Fruit fly (Drosophila melanogaster) whole organism, wandering third instar larva: ENCODE results near the gene Ugt37E1.

ENCODE experiments used
- Dfd ChIP-seq: fragments of >200 bp; optimal IDR thresholded peaks from 2 replicates; lab custom pipeline; 2017; ENCODE audit warnings: missing biosample characterization, missing genetic modification characterization
- Hnf4 ChIP-seq: fragments of 200-800 bp; sonication (Bioruptor generic); optimal IDR thresholded peaks from 2 replicates; lab custom pipeline; 2016; ENCODE audit warnings: missing biosample characterization, mild to moderate bottlenecking, missing genetic modification characterization
- dmrt93B ChIP-seq: fragments of 200-800 bp; sonication (Bioruptor generic); optimal IDR thresholded peaks from 2 replicates; lab custom pipeline; 2018; ENCODE audit warnings: missing biosample characterization, mild to moderate bottlenecking, missing genetic modification characterization
- dsf ChIP-seq: sonication (Bioruptor generic); optimal IDR thresholded peaks from 2 replicates; lab custom pipeline; 2016; ENCODE audit warnings: missing biosample characterization, missing genetic modification characterization, borderline replicate concordance
- lola ChIP-seq: fragments of >200 bp; optimal IDR thresholded peaks from 2 replicates; lab custom pipeline; 2017; ENCODE audit warnings: missing biosample characterization, missing genetic modification characterization
- psq ChIP-seq: fragments of 200-800 bp; sonication (Bioruptor generic); optimal IDR thresholded peaks from 3 replicates; lab custom pipeline; 2017; ENCODE audit warnings: missing biosample characterization, mild to moderate bottlenecking, missing genetic modification characterization, moderate library complexity
- tai ChIP-seq: sonication (Bioruptor generic); optimal IDR thresholded peaks from 2 replicates; lab custom pipeline; 2016; ENCODE audit warnings: missing biosample characterization, missing genetic modification characterization
- woc ChIP-seq: sonication (Bioruptor generic); optimal IDR thresholded peaks from 2 replicates; lab custom pipeline; 2016; ENCODE audit warnings: missing biosample characterization, mild to moderate bottlenecking, missing genetic modification characterization

dm6 chr2L:16839665-16840064 is 43.3 kb downstream of the Ugt37E1 start:
- TF ChIP-seq psq (GFP tag; lab: Kevin White, UChicago): no peak
- no peak for TF ChIP-seq dmrt93B
- TF ChIP-seq lola (GFP tag; lab: Kevin White, UChicago): no peak
- no peak for TF ChIP-seq tai (GFP tag; lab: Kevin White, UChicago)
- no peak for TF ChIP-seq Dfd (GFP tag; lab: Kevin White, UChicago)
- TF ChIP-seq dsf (GFP tag; lab: Kevin White, UChicago): no peak
- TF ChIP-seq Hnf4 (GFP tag; lab: Kevin White, UChicago): no peak
- no peak for TF ChIP-seq woc (GFP tag; lab: Kevin White, UChicago)
